Fruit fly (Drosophila melanogaster) whole organism, embryonic: Measurements from ENCODE around the gene cmb.

Source experiments
- CG10267 ChIP-seq: fragments of 200-800 bp; sonication (Bioruptor generic); optimal IDR thresholded peaks from 2 replicates; lab custom pipeline; 2018; ENCODE audit warnings: missing biosample characterization, mild to moderate bottlenecking, missing genetic modification characterization, moderate library complexity
- CG10959 ChIP-seq: fragments of 200-800 bp; sonication (Bioruptor generic); IDR thresholded peaks from 2 replicates; pipeline ENCODE4 v1.3.6; 2022; ENCODE audit warnings: missing biosample characterization, missing genetic modification characterization
- CG10979 ChIP-seq: fragments of 200-800 bp; sonication (Bioruptor generic); optimal IDR thresholded peaks from 2 replicates; lab custom pipeline; 2018; ENCODE audit warnings: missing biosample characterization, mild to moderate bottlenecking, missing genetic modification characterization, moderate library complexity
- CG11504 ChIP-seq: fragments of 200-800 bp; sonication (Bioruptor generic); optimal IDR thresholded peaks from 3 replicates; lab custom pipeline; 2019; ENCODE audit warnings: missing biosample characterization, mild to moderate bottlenecking, missing genetic modification characterization, moderate library complexity
- CG12391 ChIP-seq: fragments of 200-800 bp; sonication (Bioruptor generic); optimal IDR thresholded peaks from 3 replicates; lab custom pipeline; 2018; ENCODE audit warnings: missing biosample characterization, mild to moderate bottlenecking, missing genetic modification characterization, moderate library complexity
- CG15696 ChIP-seq: fragments of 200-800 bp; sonication (Bioruptor generic); optimal IDR thresholded peaks from 2 replicates; lab custom pipeline; 2019; ENCODE audit warnings: missing biosample characterization, mild to moderate bottlenecking, missing genetic modification characterization, moderate library complexity
- CG16813 ChIP-seq: fragments of 200-800 bp; sonication (Bioruptor generic); IDR thresholded peaks from 3 replicates; pipeline ENCODE4 v1.3.6; 2022; ENCODE audit warnings: missing biosample characterization, missing genetic modification characterization; ENCODE audit not compliant: partially characterized antibody
- CG32532 ChIP-seq: fragments of 200-800 bp; sonication (Bioruptor generic); IDR thresholded peaks from 2 replicates; pipeline ENCODE4 v1.3.6; 2022; ENCODE audit warnings: missing biosample characterization, missing genetic modification characterization
- CG34224 ChIP-seq: fragments of 200-800 bp; sonication (Bioruptor generic); IDR thresholded peaks from 3 replicates; pipeline ENCODE4 v1.3.6; 2022; ENCODE audit warnings: missing biosample characterization, missing genetic modification characterization; ENCODE audit not compliant: partially characterized antibody
- CG4820 ChIP-seq: fragments of 200-800 bp; sonication (Bioruptor generic); optimal IDR thresholded peaks from 3 replicates; lab custom pipeline; 2016; ENCODE audit warnings: missing biosample characterization, missing genetic modification characterization
- CG6654 ChIP-seq: fragments of 200-800 bp; sonication (Bioruptor generic); optimal IDR thresholded peaks from 2 replicates; lab custom pipeline; 2017; ENCODE audit warnings: missing biosample characterization, mild to moderate bottlenecking, missing genetic modification characterization
- CG6689 ChIP-seq: fragments of 200-800 bp; sonication (Bioruptor generic); IDR thresholded peaks from 2 replicates; pipeline ENCODE4 v1.3.6; 2022; ENCODE audit warnings: missing biosample characterization, missing genetic modification characterization
- CG7839 ChIP-seq: fragments of 200-800 bp; sonication (Bioruptor generic); optimal IDR thresholded peaks from 3 replicates; lab custom pipeline; 2018; ENCODE audit warnings: missing biosample characterization, mild to moderate bottlenecking, missing genetic modification characterization, moderate library complexity
- CG8388 ChIP-seq: fragments of 200-800 bp; sonication (Bioruptor generic); optimal IDR thresholded peaks from 2 replicates; lab custom pipeline; 2019; ENCODE audit warnings: missing biosample characterization, mild to moderate bottlenecking, missing genetic modification characterization, moderate library complexity
- CG9215 ChIP-seq: fragments of 200-800 bp; sonication (Bioruptor generic); IDR thresholded peaks from 2 replicates; pipeline ENCODE4 v1.3.6; 2022; ENCODE audit warnings: missing biosample characterization, missing genetic modification characterization
- Camta ChIP-seq: fragments of 200-800 bp; sonication (Bioruptor generic); optimal IDR thresholded peaks from 2 replicates; lab custom pipeline; 2016; ENCODE audit warnings: missing biosample characterization, missing genetic modification characterization
- D ChIP-seq, 2 experiments: fragments of 200-800 bp in 1 of 2; fragments of >200 bp in 1 of 2; sonication (Bioruptor generic) in 1 of 2; optimal IDR thresholded peaks; 2 replicates in 1 of 2; 3 replicates in 1 of 2; lab custom pipeline; 2017; ENCODE audit warnings: mild to moderate bottlenecking in 1 of 2, missing biosample characterization in 1 of 2, missing genetic modification characterization in 1 of 2, missing genetic modification reagents in 1 of 2
- D19A ChIP-seq: fragments of 200-800 bp; optimal IDR thresholded peaks from 3 replicates; lab custom pipeline; 2019; ENCODE audit warnings: missing biosample characterization, mild to moderate bottlenecking, missing genetic modification characterization, moderate library complexity
- HLH54F ChIP-seq: fragments of 200-800 bp; sonication (Bioruptor generic); optimal IDR thresholded peaks from 3 replicates; lab custom pipeline; 2016; ENCODE audit warnings: missing biosample characterization, missing genetic modification characterization
- HLHmδ ChIP-seq: fragments of 200-800 bp; sonication (Bioruptor generic); optimal IDR thresholded peaks from 2 replicates; lab custom pipeline; 2018; ENCODE audit warnings: missing biosample characterization, mild to moderate bottlenecking, missing genetic modification characterization, moderate library complexity
- Hmr ChIP-seq: fragments of 200-800 bp; sonication (Bioruptor generic); optimal IDR thresholded peaks from 3 replicates; lab custom pipeline; 2017; ENCODE audit warnings: mild to moderate bottlenecking, missing biosample characterization, missing genetic modification reagents, missing genetic modification characterization
- MTF-1 ChIP-seq: fragments of 200-800 bp; sonication (Bioruptor generic); optimal IDR thresholded peaks from 2 replicates; lab custom pipeline; 2018; ENCODE audit warnings: missing biosample characterization, mild to moderate bottlenecking, missing genetic modification characterization, borderline replicate concordance
- Mes4 ChIP-seq: fragments of 200-800 bp; sonication (Bioruptor generic); optimal IDR thresholded peaks from 2 replicates; lab custom pipeline; 2016; ENCODE audit warnings: missing biosample characterization, missing genetic modification characterization
- Nf-YA ChIP-seq: fragments of 200-800 bp; sonication (Bioruptor generic); IDR thresholded peaks from 2 replicates; pipeline ENCODE4 v1.3.6; 2022; ENCODE audit warnings: missing biosample characterization, missing genetic modification characterization
- Nf-YC ChIP-seq: fragments of 200-800 bp; optimal IDR thresholded peaks from 3 replicates; lab custom pipeline; 2019; ENCODE audit warnings: missing biosample characterization, mild to moderate bottlenecking, missing genetic modification characterization, moderate library complexity
- Xrp1 ChIP-seq: fragments of 200-800 bp; sonication (Bioruptor generic); IDR thresholded peaks from 2 replicates; pipeline ENCODE4 v1.3.6; 2022; ENCODE audit warnings: missing biosample characterization, missing genetic modification characterization
- bcd ChIP-seq: fragments of 200-800 bp; sonication (Bioruptor generic); optimal IDR thresholded peaks from 2 replicates; lab custom pipeline; 2017; ENCODE audit warnings: missing biosample characterization, mild to moderate bottlenecking, missing genetic modification characterization
- cad ChIP-seq: fragments of >200 bp; optimal IDR thresholded peaks from 2 replicates; lab custom pipeline; 2017; ENCODE audit warnings: missing biosample characterization, missing genetic modification characterization
- dmrt11E ChIP-seq: fragments of 200-800 bp; sonication (Bioruptor generic); optimal IDR thresholded peaks from 3 replicates; lab custom pipeline; 2018; ENCODE audit warnings: missing biosample characterization, mild to moderate bottlenecking, missing genetic modification characterization, moderate library complexity
- gem ChIP-seq: fragments of 200-800 bp; sonication (Bioruptor generic); optimal IDR thresholded peaks from 2 replicates; lab custom pipeline; 2019; ENCODE audit warnings: missing biosample characterization, mild to moderate bottlenecking, missing genetic modification characterization, moderate library complexity
- gsb-n ChIP-seq: fragments of 200-800 bp; sonication (Bioruptor generic); optimal IDR thresholded peaks from 3 replicates; lab custom pipeline; 2018; ENCODE audit warnings: missing biosample characterization, mild to moderate bottlenecking, missing genetic modification characterization
- jing ChIP-seq: fragments of 200-800 bp; sonication (Bioruptor generic); optimal IDR thresholded peaks from 2 replicates; lab custom pipeline; 2018; ENCODE audit warnings: missing biosample characterization, mild to moderate bottlenecking, missing genetic modification characterization
- lola ChIP-seq, 3 experiments: fragments of >200 bp in 2 of 3; fragments of 200-800 bp in 1 of 3; sonication (Bioruptor generic) in 1 of 3; optimal IDR thresholded peaks; 2 replicates each; lab custom pipeline; 2017 to 2019; ENCODE audit warnings: missing biosample characterization in 3 of 3, missing genetic modification characterization in 3 of 3, mild to moderate bottlenecking in 1 of 3, moderate library complexity in 1 of 3
- nerfin-1 ChIP-seq: fragments of 200-800 bp; sonication (Bioruptor generic); optimal IDR thresholded peaks from 3 replicates; lab custom pipeline; 2019; ENCODE audit warnings: missing biosample characterization, mild to moderate bottlenecking, missing genetic modification characterization, moderate library complexity
- nmo ChIP-seq: fragments of 200-800 bp; sonication (Bioruptor generic); optimal IDR thresholded peaks from 2 replicates; lab custom pipeline; 2018; ENCODE audit warnings: missing biosample characterization, mild to moderate bottlenecking, missing genetic modification characterization, moderate library complexity
- phol ChIP-seq: fragments of 200-800 bp; sonication (Bioruptor generic); optimal IDR thresholded peaks from 3 replicates; lab custom pipeline; 2018; ENCODE audit warnings: missing biosample characterization, mild to moderate bottlenecking, missing genetic modification characterization, moderate library complexity
- prd ChIP-seq, 3 experiments: fragments of >200 bp in 2 of 3; fragments of 200-800 bp in 1 of 3; sonication (Bioruptor generic) in 1 of 3; optimal IDR thresholded peaks in 2 of 3; IDR thresholded peaks in 1 of 3; 2 replicates in 2 of 3; 3 replicates in 1 of 3; pipeline versions ENCODE4 v1.3.6 to Lab custom; 2017 to 2022; ENCODE audit warnings: missing biosample characterization in 1 of 3, missing genetic modification characterization in 1 of 3
- pros ChIP-seq: fragments of 200-800 bp; sonication (Bioruptor generic); optimal IDR thresholded peaks from 3 replicates; lab custom pipeline; 2019; ENCODE audit warnings: missing biosample characterization, mild to moderate bottlenecking, missing genetic modification characterization, moderate library complexity
- rib ChIP-seq: fragments of 200-800 bp; sonication (Bioruptor generic); IDR thresholded peaks from 2 replicates; pipeline ENCODE4 v1.3.6; 2022; ENCODE audit warnings: missing biosample characterization, missing genetic modification characterization
- sim ChIP-seq: fragments of 200-800 bp; sonication (Bioruptor generic); IDR thresholded peaks from 2 replicates; pipeline ENCODE4 v1.3.6; 2022; ENCODE audit warnings: missing biosample characterization, missing genetic modification characterization
- slp2 ChIP-seq: fragments of 200-800 bp; sonication (Bioruptor generic); optimal IDR thresholded peaks from 2 replicates; lab custom pipeline; 2016; ENCODE audit warnings: missing biosample characterization, missing genetic modification characterization
- sna ChIP-seq: fragments of 200-800 bp; sonication (Bioruptor generic); IDR thresholded peaks from 2 replicates; pipeline ENCODE4 v1.3.6; 2022; ENCODE audit warnings: missing biosample characterization, missing genetic modification characterization; ENCODE audit not compliant: partially characterized antibody
- sob ChIP-seq: fragments of 200-800 bp; sonication (Bioruptor generic); IDR thresholded peaks from 2 replicates; pipeline ENCODE4 v1.3.6; 2022; ENCODE audit warnings: missing biosample characterization, missing genetic modification characterization
- sr ChIP-seq: fragments of 200-800 bp; sonication (Bioruptor generic); IDR thresholded peaks from 3 replicates; pipeline ENCODE4 v1.3.6; 2022; ENCODE audit warnings: missing biosample characterization, missing genetic modification characterization
- tin ChIP-seq: fragments of 200-800 bp; sonication (Bioruptor generic); optimal IDR thresholded peaks from 3 replicates; lab custom pipeline; 2016; ENCODE audit warnings: missing biosample characterization, missing genetic modification characterization
- zen ChIP-seq: fragments of 200-800 bp; sonication (Bioruptor generic); optimal IDR thresholded peaks from 3 replicates; lab custom pipeline; 2018; ENCODE audit warnings: missing biosample characterization, mild to moderate bottlenecking, missing genetic modification characterization, moderate library complexity

Gene cmb

dm6 chr3L:13403141-13403867 is 39.1 kb upstream of the cmb start (continued):
- TF ChIP-seq nerfin-1 (peak; percentile 72), MTF-1 (GFP tag; lab: Kevin White, UChicago) (peak; percentile 57), CG16813 (GFP tag; lab: Robert Waterston, UW) (no peak), sr (GFP tag; lab: Robert Waterston, UW) (peak; percentile 90), CG8388 (GFP tag; lab: Kevin White, UChicago) (peak; percentile 33), sob (no peak), Mes4 (GFP tag; lab: Kevin White, UChicago) (no peak), CG10959 (0 out of 2 replicates have a peak, but pooled peaks have one; percentile 41), tin (GFP tag; lab: Kevin White, UChicago) (peak; percentile 10), sna (GFP tag; lab: Robert Waterston, UW) (no peak; the same call in 1 of the 2 replicates), CG6654 (GFP tag; lab: Kevin White, UChicago) (peak; percentile 25), lola (GFP tag; optimal IDR thresholded peaks at IDR 0.05; lab: Kevin White, UChicago) (peak in 1 of 3 experiments; percentile 77), CG6689 (peak; percentile 48), Camta (GFP tag; lab: Kevin White, UChicago) (no peak), CG34224 (GFP tag; lab: Robert Waterston, UW) (no peak), CG32532 (GFP tag; lab: Robert Waterston, UW) (no peak), HLHmδ (peak; percentile 20), Hmr (GFP tag; lab: Kevin White, UChicago) (no peak), cad (GFP tag; lab: Kevin White, UChicago) (peak; percentile 57), zen (peak; percentile 2), rib (GFP tag; lab: Robert Waterston, UW) (peak; percentile 32; the same call in 1 of the 2 replicates), CG9215 (GFP tag; lab: Robert Waterston, UW) (no peak), CG10979 (tag; lab: Kevin White, UChicago) (peak; percentile 62), Nf-YC (tag; lab: Kevin White, UChicago) (peak; percentile 98), gem (tag; lab: Kevin White, UChicago) (peak; percentile 60), gsb-n (tag; lab: Kevin White, UChicago) (peak; percentile 6), D19A (tag; lab: Kevin White, UChicago) (peak; percentile 46), nmo (GFP tag; lab: Kevin White, UChicago) (peak; percentile 68), dmrt11E (tag; lab: Kevin White, UChicago) (peak; percentile 70), pros (GFP tag; lab: Kevin White, UChicago) (no peak), CG15696 (tag; lab: Kevin White, UChicago) (peak; percentile 57), sim (GFP tag; lab: Robert Waterston, UW) (0 out of 2 replicates have a peak, but pooled peaks have one; percentile 11), CG7839 (peak; percentile 29), phol (tag; lab: Kevin White, UChicago) (peak; percentile 67), Nf-YA (GFP tag; lab: Robert Waterston, UW) (peak; percentile 81; the same call in 1 of the 2 replicates), HLH54F (GFP tag; lab: Kevin White, UChicago) (no peak), prd (optimal IDR thresholded peaks at IDR 0.05; lab: Kevin White, UChicago) (no peak), prd (GFP tag; IDR thresholded peaks at IDR 0.05; lab: Robert Waterston, UW) (peak; percentile 13; the same call in 1 of the 3 replicates), CG4820 (peak; percentile 32), bcd (GFP tag; lab: Kevin White, UChicago) (peak; percentile 21), CG10267 (tag; lab: Kevin White, UChicago) (peak; percentile 56), CG12391 (tag; lab: Kevin White, UChicago) (peak; percentile 17), jing (GFP tag; lab: Kevin White, UChicago) (peak; percentile 10), CG11504 (tag; lab: Kevin White, UChicago) (peak; percentile 63), D (optimal IDR thresholded peaks at IDR 0.05; lab: Kevin White, UChicago) (no peak), D (GFP tag; optimal IDR thresholded peaks at IDR 0.05; lab: Kevin White, UChicago) (peak; percentile 64), slp2 (GFP tag; lab: Kevin White, UChicago) (peak; percentile 5), Xrp1 (GFP tag; lab: Robert Waterston, UW) (peak; percentile 40; the same call in 1 of the 2 replicates)
